Fruit fly (Drosophila melanogaster): ENCODE data around the gene Cpr76Ba.

The Cpr76Ba gene

DNA sequence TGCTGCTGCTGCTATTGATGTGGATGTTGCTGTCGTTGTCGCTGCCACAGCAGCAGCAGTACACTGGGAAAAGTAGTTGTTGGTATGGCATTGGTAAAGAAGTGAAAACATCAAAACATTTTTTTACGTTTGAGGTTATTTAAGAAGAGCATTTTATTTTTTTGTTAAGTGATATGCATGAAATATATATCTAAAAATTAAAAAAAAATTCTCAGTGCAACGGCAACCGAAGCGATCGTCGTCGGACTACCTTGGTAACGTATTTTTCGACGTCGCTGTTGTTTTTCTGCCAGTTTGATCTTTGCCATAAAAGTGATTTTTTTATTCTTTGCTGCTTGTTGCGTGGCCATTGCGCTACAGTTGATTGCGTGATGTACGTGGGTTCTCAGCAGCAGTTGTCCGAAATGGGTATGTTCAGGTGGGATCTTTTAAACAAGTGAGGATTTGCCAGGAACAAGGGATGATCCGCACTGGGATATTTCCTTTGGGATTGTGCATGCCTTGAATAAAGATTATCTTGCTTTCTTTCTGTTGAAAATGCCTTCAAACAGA, 42.6 kb upstream of the Cpr76Ba start (continued):
- no peak for TF ChIP-seq bbx (GFP tag; IDR thresholded peaks at IDR 0.05; ENCODE audit: partially characterized antibody)
- peak; percentile 87 for TF ChIP-seq CG9609 (GFP tag; optimal IDR thresholded peaks at IDR 0.05)
- peak; percentile 99 for TF ChIP-seq zen (tag; optimal IDR thresholded peaks at IDR 0.05)
- TF ChIP-seq Hsf (GFP tag; optimal IDR thresholded peaks at IDR 0.05), result peak; percentile 96
- peak; percentile 67 for TF ChIP-seq da (GFP tag; optimal IDR thresholded peaks at IDR 0.05)
- TF ChIP-seq dati (GFP tag; IDR thresholded peaks at IDR 0.05), result peak; percentile 91
- TF ChIP-seq tgo (GFP tag; IDR thresholded peaks at IDR 0.05), result peak; percentile 93
- peak; percentile 94 for TF ChIP-seq MTF-1 (GFP tag; optimal IDR thresholded peaks at IDR 0.05; ENCODE audit: borderline replicate concordance)
- peak; percentile 96 for TF ChIP-seq CG14710 (tag; optimal IDR thresholded peaks at IDR 0.05)
- TF ChIP-seq Med (GFP tag), result peak; percentile 98
- TF ChIP-seq ara (GFP tag; IDR thresholded peaks at IDR 0.05), result peak; percentile 97
- TF ChIP-seq wdn (GFP tag; IDR thresholded peaks at IDR 0.05), result peak; percentile 93
- TF ChIP-seq H15 (GFP tag; IDR thresholded peaks at IDR 0.05), result peak; percentile 94
- TF ChIP-seq CG2116 (GFP tag; optimal IDR thresholded peaks at IDR 0.05), result peak; percentile 68
- peak; percentile 96 for TF ChIP-seq CG2678 (tag; optimal IDR thresholded peaks at IDR 0.05)
- TF ChIP-seq pum (GFP tag; optimal IDR thresholded peaks at IDR 0.05), result peak; percentile 94
- TF ChIP-seq ash1 (GFP tag; optimal IDR thresholded peaks at IDR 0.05), result peak; percentile 44
- peak; percentile 71 for TF ChIP-seq stwl (tag; optimal IDR thresholded peaks at IDR 0.05)
- TF ChIP-seq CG12155 (GFP tag; optimal IDR thresholded peaks at IDR 0.05), result peak; percentile 93
- TF ChIP-seq tin (GFP tag; optimal IDR thresholded peaks at IDR 0.05), result peak; percentile 97
- peak; percentile 95 for TF ChIP-seq Ada2b (GFP tag; IDR thresholded peaks at IDR 0.05)
- peak; percentile 83 for TF ChIP-seq cwo (GFP tag; optimal IDR thresholded peaks at IDR 0.05)
- peak; percentile 47 for TF ChIP-seq CTCF (GFP tag; optimal IDR thresholded peaks at IDR 0.05)
- peak; percentile 92 for TF ChIP-seq sug (tag; optimal IDR thresholded peaks at IDR 0.05)
- TF ChIP-seq danr (GFP tag; IDR thresholded peaks at IDR 0.05), result peak; percentile 94
- no peak for TF ChIP-seq CG6791 (GFP tag; IDR thresholded peaks at IDR 0.05; ENCODE audit: partially characterized antibody)
- peak; percentile 68 for TF ChIP-seq NK7.1 (GFP tag; optimal IDR thresholded peaks at IDR 0.05)
- peak; percentile 93 to 96 for TF ChIP-seq dpn (GFP tag; optimal IDR thresholded peaks at IDR 0.05)
- TF ChIP-seq CG17912 (GFP tag; optimal IDR thresholded peaks at IDR 0.05), result peak; percentile 81
- TF ChIP-seq CG11696 (GFP tag; IDR thresholded peaks at IDR 0.05), result peak; percentile 85; the same call in 1 of the 2 replicates
- peak; percentile 87 for TF ChIP-seq kay (GFP tag; optimal IDR thresholded peaks at IDR 0.05)
- peak; percentile 87 for TF ChIP-seq CG9215 (GFP tag; IDR thresholded peaks at IDR 0.05)
- no peak for TF ChIP-seq fru (optimal IDR thresholded peaks at IDR 0.05)
- peak; percentile 97 for TF ChIP-seq CG17328 (GFP tag; IDR thresholded peaks at IDR 0.05)
- TF ChIP-seq CG43689 (GFP tag; IDR thresholded peaks at IDR 0.05), result peak; percentile 77
- peak; percentile 93 for TF ChIP-seq Dek (tag; optimal IDR thresholded peaks at IDR 0.05)
- peak; percentile 90 for TF ChIP-seq CHES-1-like (GFP tag; optimal IDR thresholded peaks at IDR 0.05)
- TF ChIP-seq chif (GFP tag; optimal IDR thresholded peaks at IDR 0.05), result peak; percentile 89 to 96
- peak; percentile 75 for TF ChIP-seq p53 (GFP tag; optimal IDR thresholded peaks at IDR 0.05)
- TF ChIP-seq CrebB (tag; optimal IDR thresholded peaks at IDR 0.05), result peak; percentile 91
- TF ChIP-seq CG10267 (tag; optimal IDR thresholded peaks at IDR 0.05), result peak; percentile 92
- peak; percentile 91 for TF ChIP-seq CG1647 (GFP tag; optimal IDR thresholded peaks at IDR 0.05)
- peak; percentile 97 for TF ChIP-seq Xrp1 (GFP tag; IDR thresholded peaks at IDR 0.05)
- TF ChIP-seq Oli (tag; optimal IDR thresholded peaks at IDR 0.05), result peak; percentile 95
- TF ChIP-seq seq (GFP tag; IDR thresholded peaks at IDR 0.05), result peak; percentile 94
- TF ChIP-seq mam (GFP tag; optimal IDR thresholded peaks at IDR 0.05), result peak; percentile 90
- peak; percentile 69 for TF ChIP-seq CG3995 (GFP tag; optimal IDR thresholded peaks at IDR 0.05)
- peak; percentile 97 for TF ChIP-seq CG13424 (tag; optimal IDR thresholded peaks at IDR 0.05)
- TF ChIP-seq eve (GFP tag; optimal IDR thresholded peaks at IDR 0.05), result peak in 1 of 2 experiments; percentile 79
- TF ChIP-seq CG15601 (tag; optimal IDR thresholded peaks at IDR 0.05), result peak; percentile 95
- peak; percentile 84 for TF ChIP-seq CG7745 (tag; optimal IDR thresholded peaks at IDR 0.05)

Data from whole organism, embryonic.